Worm (Caenorhabditis elegans): ENCODE data around the gene Y51H7C.8.
A peak's percentile ranks its signal among the peaks of the same experiment; 100 is the strongest.

Gene Y51H7C.8

ce11 chrII:1365985-1366384, 35.6 kb upstream of the Y51H7C.8 start:
- TF ChIP-seq pha-4 (tag; optimal IDR thresholded peaks at IDR 0.05): no peak
- no peak for TF ChIP-seq aly-2 (tag; optimal IDR thresholded peaks at IDR 0.05)
- TF ChIP-seq zag-1 (tag; optimal IDR thresholded peaks at IDR 0.05): no peak
- TF ChIP-seq nhr-43 (tag; optimal IDR thresholded peaks at IDR 0.05; ENCODE audit: poor library complexity, severe bottlenecking): no peak
- TF ChIP-seq lin-39 (tag; optimal IDR thresholded peaks at IDR 0.05): no peak
- no peak for TF ChIP-seq nhr-11 (tag; optimal IDR thresholded peaks at IDR 0.05)
- no peak for TF ChIP-seq nhr-28 (tag; optimal IDR thresholded peaks at IDR 0.05)
- TF ChIP-seq elt-1 (tag; optimal IDR thresholded peaks at IDR 0.05): no peak
- TF ChIP-seq lsy-12 (tag; optimal IDR thresholded peaks at IDR 0.05): no peak
- no peak for TF ChIP-seq ZK546.5 (tag; optimal IDR thresholded peaks at IDR 0.05)
- TF ChIP-seq hmg-11 (tag; optimal IDR thresholded peaks at IDR 0.05): no peak
- no peak for TF ChIP-seq jun-1 (tag; optimal IDR thresholded peaks at IDR 0.05)
- TF ChIP-seq ceh-9 (tag; optimal IDR thresholded peaks at IDR 0.05): no peak

ce11 chrII:1368756-1369155, 32.8 kb upstream of the Y51H7C.8 start:
- TF ChIP-seq ceh-28 (tag; optimal IDR thresholded peaks at IDR 0.05) (peak; percentile 66), fos-1 (tag; optimal IDR thresholded peaks at IDR 0.05) (no peak)

ce11 chrII:1369322-1369721, 32.3 kb upstream of the Y51H7C.8 start:
- TF ChIP-seq nhr-23 (tag; optimal IDR thresholded peaks at IDR 0.05) (no peak), ceh-9 (tag; optimal IDR thresholded peaks at IDR 0.05) (no peak), ceh-28 (tag; optimal IDR thresholded peaks at IDR 0.05) (no peak), nhr-25 (tag; optimal IDR thresholded peaks at IDR 0.05) (no peak), ceh-16 (tag; optimal IDR thresholded peaks at IDR 0.05) (no peak), ama-1 (optimal IDR thresholded peaks at IDR 0.05) (no peak), egl-5 (tag; optimal IDR thresholded peaks at IDR 0.05) (no peak), sea-2 (GFP tag; optimal IDR thresholded peaks at IDR 0.05) (no peak), daf-12 (tag; optimal IDR thresholded peaks at IDR 0.05) (no peak), unc-39 (tag; optimal IDR thresholded peaks at IDR 0.05) (no peak), nhr-237 (tag; optimal IDR thresholded peaks at IDR 0.05) (no peak), lin-15B (tag; optimal IDR thresholded peaks at IDR 0.05) (no peak), fkh-2 (tag; optimal IDR thresholded peaks at IDR 0.05) (no peak), nhr-43 (tag; optimal IDR thresholded peaks at IDR 0.05; ENCODE audit: poor library complexity, severe bottlenecking) (no peak), pqm-1 (tag; optimal IDR thresholded peaks at IDR 0.05) (no peak)

- TF ChIP-seq lsy-12 (tag; optimal IDR thresholded peaks at IDR 0.05): peak; percentile 22
- TF ChIP-seq elt-1 (tag; optimal IDR thresholded peaks at IDR 0.05): no peak
These were observed 30.0 kb upstream of the Y51H7C.8 start for ce11 chrII:1371533-1371932.

ce11 chrII:1372138-1372537, 29.4 kb upstream of the Y51H7C.8 start:
- TF ChIP-seq nfya-1 (tag; optimal IDR thresholded peaks at IDR 0.05; ENCODE audit: insufficient read depth): peak; percentile 51
- no peak for TF ChIP-seq nhr-11 (tag; optimal IDR thresholded peaks at IDR 0.05)

- TF ChIP-seq ceh-28 (tag; optimal IDR thresholded peaks at IDR 0.05) (no peak), nhr-77 (tag; optimal IDR thresholded peaks at IDR 0.05) (no peak), ZK546.5 (tag; optimal IDR thresholded peaks at IDR 0.05) (no peak), R02D3.7 (tag; optimal IDR thresholded peaks at IDR 0.05) (no peak), nfya-1 (tag; optimal IDR thresholded peaks at IDR 0.05; ENCODE audit: insufficient read depth) (peak; percentile 83), aly-2 (tag; optimal IDR thresholded peaks at IDR 0.05) (no peak)
These were observed 28.6 kb upstream of the Y51H7C.8 start for ce11 chrII:1372966-1373365.

- TF ChIP-seq nfya-1 (tag; optimal IDR thresholded peaks at IDR 0.05; ENCODE audit: insufficient read depth) (peak; percentile 78), nhr-28 (tag; optimal IDR thresholded peaks at IDR 0.05) (no peak), fkh-10 (GFP tag; optimal IDR thresholded peaks at IDR 0.05) (no peak), egl-27 (tag; optimal IDR thresholded peaks at IDR 0.05) (no peak), lin-15B (tag; optimal IDR thresholded peaks at IDR 0.05) (no peak), zag-1 (tag; optimal IDR thresholded peaks at IDR 0.05) (no peak)
These were observed 27.1 kb upstream of the Y51H7C.8 start for ce11 chrII:1374486-1374885.
